Worm (Caenorhabditis elegans) whole organism, late embryonic: ENCODE results near the gene aqp-1.

Experiments
- C08G9.2 ChIP-seq: sonication (generic microtip); optimal IDR thresholded peaks from 2 replicates; lab custom pipeline; 2016; ENCODE audit warnings: mild to moderate bottlenecking, missing genetic modification characterization, moderate library complexity, missing compliant biosample characterization
- K09A11.1 ChIP-seq: sonication (generic microtip); optimal IDR thresholded peaks from 2 replicates; lab custom pipeline; 2017; ENCODE audit warnings: antibody characterized with exemption, mild to moderate bottlenecking, missing genetic modification characterization, missing compliant biosample characterization; ENCODE audit not compliant: insufficient read depth
- T23F11.4 ChIP-seq: fragments of 200-800 bp; sonication (Bioruptor generic); optimal IDR thresholded peaks from 2 replicates; lab custom pipeline; 2018; ENCODE audit warnings: mild to moderate bottlenecking, missing genetic modification characterization, missing compliant biosample characterization
- Y22D7AL.16 ChIP-seq: sonication (generic microtip); optimal IDR thresholded peaks from 2 replicates; lab custom pipeline; 2016; ENCODE audit warnings: missing genetic modification characterization, missing compliant biosample characterization
- ceh-14 ChIP-seq: sonication (generic microtip); optimal IDR thresholded peaks from 2 replicates; lab custom pipeline; 2016; ENCODE audit warnings: missing genotype, missing genetic modification characterization, missing compliant biosample characterization
- ceh-18 ChIP-seq: sonication (generic microtip); optimal IDR thresholded peaks from 2 replicates; lab custom pipeline; 2016; ENCODE audit warnings: missing genetic modification characterization, missing compliant biosample characterization
- ceh-22 ChIP-seq: sonication (generic microtip); optimal IDR thresholded peaks from 2 replicates; lab custom pipeline; 2017; ENCODE audit warnings: missing biosample characterization, missing genetic modification characterization
- ceh-24 ChIP-seq: sonication (generic microtip); optimal IDR thresholded peaks from 2 replicates; lab custom pipeline; 2016; ENCODE audit warnings: mild to moderate bottlenecking, missing genetic modification characterization, missing compliant biosample characterization
- ceh-30 ChIP-seq: fragments of 150-350 bp; optimal IDR thresholded peaks from 2 replicates; lab custom pipeline; 2014; ENCODE audit warnings: missing biosample characterization, missing genetic modification characterization
- ceh-45 ChIP-seq: fragments of 200-800 bp; sonication (Bioruptor generic); IDR thresholded peaks from 2 replicates; pipeline ENCODE4 v1.3.6; 2022; ENCODE audit warnings: missing genetic modification reagents, missing genetic modification characterization, missing compliant biosample characterization
- ceh-48 ChIP-seq: sonication (generic microtip); optimal IDR thresholded peaks from 2 replicates; lab custom pipeline; 2016; ENCODE audit warnings: missing genetic modification characterization, inconsistent platforms, missing compliant biosample characterization
- ceh-6 ChIP-seq: fragments of 200-800 bp; sonication (Bioruptor generic); optimal IDR thresholded peaks from 2 replicates; lab custom pipeline; 2018; ENCODE audit warnings: mild to moderate bottlenecking, missing genetic modification characterization, missing compliant biosample characterization
- dmd-4 ChIP-seq: sonication (generic microtip); optimal IDR thresholded peaks from 2 replicates; lab custom pipeline; 2016; ENCODE audit warnings: borderline replicate concordance, missing genetic modification characterization, missing compliant biosample characterization
- dve-1 ChIP-seq: sonication (generic microtip); optimal IDR thresholded peaks from 2 replicates; lab custom pipeline; 2017; ENCODE audit warnings: antibody characterized with exemption, mild to moderate bottlenecking, missing genetic modification characterization, missing compliant biosample characterization
- elt-4 ChIP-seq: sonication (generic microtip); optimal IDR thresholded peaks from 2 replicates; lab custom pipeline; 2016; ENCODE audit warnings: missing genetic modification characterization, missing compliant biosample characterization
- ets-4 ChIP-seq: sonication (generic microtip); optimal IDR thresholded peaks from 2 replicates; lab custom pipeline; 2016; ENCODE audit warnings: missing genetic modification characterization, missing compliant biosample characterization
- eyg-1 ChIP-seq: sonication (generic microtip); optimal IDR thresholded peaks from 2 replicates; lab custom pipeline; 2016; ENCODE audit warnings: missing genotype, missing genetic modification characterization, missing compliant biosample characterization
- fax-1 ChIP-seq: sonication (generic microtip); optimal IDR thresholded peaks from 2 replicates; lab custom pipeline; 2016; ENCODE audit warnings: missing genotype, missing genetic modification characterization, missing compliant biosample characterization
- fkh-10 ChIP-seq: fragments of 150-350 bp; optimal IDR thresholded peaks from 2 replicates; lab custom pipeline; 2014; ENCODE audit warnings: missing biosample characterization, missing genetic modification reagents, missing genetic modification characterization
- fkh-6 ChIP-seq: sonication (generic microtip); optimal IDR thresholded peaks from 2 replicates; lab custom pipeline; 2016; ENCODE audit warnings: missing genetic modification characterization, missing compliant biosample characterization
- gmeb-2 ChIP-seq: sonication (generic microtip); optimal IDR thresholded peaks from 2 replicates; lab custom pipeline; 2016; ENCODE audit warnings: missing genetic modification characterization, inconsistent platforms, missing compliant biosample characterization
- hlh-13 ChIP-seq: fragments of 200-800 bp; sonication (Bioruptor generic); optimal IDR thresholded peaks from 2 replicates; lab custom pipeline; 2018; ENCODE audit warnings: mild to moderate bottlenecking, missing genetic modification characterization, missing compliant biosample characterization
- hlh-6 ChIP-seq: sonication (generic microtip); optimal IDR thresholded peaks from 2 replicates; lab custom pipeline; 2016; ENCODE audit warnings: missing genotype, missing genetic modification characterization, missing compliant biosample characterization
- hlh-8 ChIP-seq: sonication (generic microtip); optimal IDR thresholded peaks from 2 replicates; lab custom pipeline; 2016; ENCODE audit warnings: missing genotype, missing genetic modification characterization, missing compliant biosample characterization
- lin-11 ChIP-seq: fragments of 200-800 bp; sonication (Bioruptor generic); optimal IDR thresholded peaks from 2 replicates; lab custom pipeline; 2018; ENCODE audit warnings: mild to moderate bottlenecking, missing genetic modification characterization, missing compliant biosample characterization
- madf-2 ChIP-seq: sonication (generic microtip); optimal IDR thresholded peaks from 2 replicates; lab custom pipeline; 2017; ENCODE audit warnings: missing genetic modification characterization, missing compliant biosample characterization
- mec-3 ChIP-seq: sonication (generic microtip); optimal IDR thresholded peaks from 2 replicates; lab custom pipeline; 2016; ENCODE audit warnings: borderline replicate concordance, missing genetic modification characterization, missing compliant biosample characterization
- nhr-11 ChIP-seq: fragments of 150-350 bp; optimal IDR thresholded peaks from 2 replicates; lab custom pipeline; 2014; ENCODE audit warnings: missing biosample characterization, missing genetic modification characterization
- npax-4 ChIP-seq: sonication (generic microtip); optimal IDR thresholded peaks from 2 replicates; lab custom pipeline; 2016; ENCODE audit warnings: missing genetic modification characterization, missing compliant biosample characterization
- odd-2 ChIP-seq: sonication (generic microtip); optimal IDR thresholded peaks from 2 replicates; lab custom pipeline; 2017; ENCODE audit warnings: antibody characterized with exemption, mild to moderate bottlenecking, missing genetic modification characterization, missing compliant biosample characterization
- pag-3 ChIP-seq: sonication (generic microtip); optimal IDR thresholded peaks from 2 replicates; lab custom pipeline; 2016; ENCODE audit warnings: missing compliant biosample characterization, missing genetic modification characterization, borderline replicate concordance
- pat-9 ChIP-seq: fragments of 200-800 bp; sonication (Bioruptor generic); optimal IDR thresholded peaks from 2 replicates; lab custom pipeline; 2018; ENCODE audit warnings: mild to moderate bottlenecking, missing genetic modification characterization, moderate library complexity, missing compliant biosample characterization
- pha-2 ChIP-seq: sonication (generic microtip); optimal IDR thresholded peaks from 2 replicates; lab custom pipeline; 2017; ENCODE audit warnings: mild to moderate bottlenecking, missing genetic modification characterization, missing compliant biosample characterization
- pha-4 ChIP-seq: fragments of 150-350 bp; optimal IDR thresholded peaks from 2 replicates; lab custom pipeline; 2018; ENCODE audit warnings: missing biosample characterization, missing genetic modification reagents, missing genetic modification characterization
- pros-1 ChIP-seq: fragments of 150-350 bp; optimal IDR thresholded peaks from 2 replicates; lab custom pipeline; 2014; ENCODE audit warnings: missing biosample characterization, missing genetic modification reagents, missing genetic modification characterization
- sox-2 ChIP-seq: fragments of 200-800 bp; sonication (Bioruptor generic); IDR thresholded peaks from 2 replicates; pipeline ENCODE4 v1.3.6; 2022; ENCODE audit warnings: missing genetic modification reagents, missing genetic modification characterization, missing compliant biosample characterization
- sox-4 ChIP-seq: sonication (generic microtip); optimal IDR thresholded peaks from 2 replicates; lab custom pipeline; 2017; ENCODE audit warnings: mild to moderate bottlenecking, missing genetic modification characterization, inconsistent platforms, missing compliant biosample characterization
- ttx-3 ChIP-seq: sonication (generic microtip); optimal IDR thresholded peaks from 2 replicates; lab custom pipeline; 2016; ENCODE audit warnings: missing genetic modification reagents, missing genetic modification characterization, missing compliant biosample characterization
- unc-55 ChIP-seq: sonication (generic microtip); optimal IDR thresholded peaks from 2 replicates; lab custom pipeline; 2017; ENCODE audit warnings: missing biosample characterization, missing genetic modification reagents, missing genetic modification characterization
- zip-5 ChIP-seq: sonication (generic microtip); optimal IDR thresholded peaks from 2 replicates; lab custom pipeline; 2016; ENCODE audit warnings: missing genetic modification characterization, missing compliant biosample characterization
- ztf-16 ChIP-seq: sonication (generic microtip); optimal IDR thresholded peaks from 2 replicates; lab custom pipeline; 2017; ENCODE audit warnings: missing genetic modification characterization, missing compliant biosample characterization

aqp-1 gene

DNA sequence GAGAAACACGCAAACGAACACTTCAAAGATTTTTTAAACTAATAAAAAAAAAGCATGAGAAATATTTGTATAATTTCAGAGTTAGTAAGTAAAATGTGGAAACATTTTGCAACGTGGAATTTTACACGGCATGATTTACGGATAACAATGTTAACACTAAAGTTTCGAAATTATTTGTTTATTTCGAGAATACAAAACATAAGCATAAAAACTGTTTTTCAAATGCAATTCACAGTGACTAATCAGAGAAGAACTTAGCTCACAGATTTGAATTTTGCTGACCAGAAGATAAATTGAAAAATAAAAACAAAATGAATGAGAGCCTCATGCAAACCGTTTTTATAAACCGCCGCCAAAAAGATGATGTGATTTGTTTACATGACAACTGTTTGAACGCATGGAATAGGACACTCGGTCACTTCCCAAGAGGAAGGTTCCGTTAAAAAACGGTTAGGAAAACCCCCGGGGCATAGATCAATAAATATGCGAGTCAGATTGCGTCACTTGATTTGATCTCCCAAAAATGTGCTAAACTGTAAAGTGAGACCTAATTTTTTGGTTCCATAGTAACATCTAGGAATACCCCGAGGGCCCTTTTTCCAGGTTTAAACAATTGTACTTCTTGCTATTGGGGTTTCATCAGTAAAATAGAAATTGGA is 12.2 kb downstream of the aqp-1 start, which contains the start of gene clh-3:
Gene clh-3, minus strand, starts transcription at position 51 of the 659 bp plus-strand sequence.
- TF ChIP-seq ceh-24 (no peak), dve-1 (tag; lab: Kevin White, UChicago) (no peak), nhr-11 (tag; lab: Kevin White, UChicago) (no peak), ceh-48 (tag; lab: Kevin White, UChicago) (no peak), madf-2 (tag; lab: Kevin White, UChicago) (no peak), hlh-8 (tag; lab: Kevin White, UChicago) (no peak), elt-4 (tag; lab: Kevin White, UChicago) (no peak), ceh-18 (tag; lab: Kevin White, UChicago) (no peak), lin-11 (no peak), zip-5 (no peak), ceh-45 (no peak), ttx-3 (tag; lab: Kevin White, UChicago) (no peak), ceh-14 (tag; lab: Kevin White, UChicago) (no peak), fkh-10 (GFP tag; lab: Kevin White, UChicago) (no peak), fax-1 (tag; lab: Kevin White, UChicago) (no peak)

DNA sequence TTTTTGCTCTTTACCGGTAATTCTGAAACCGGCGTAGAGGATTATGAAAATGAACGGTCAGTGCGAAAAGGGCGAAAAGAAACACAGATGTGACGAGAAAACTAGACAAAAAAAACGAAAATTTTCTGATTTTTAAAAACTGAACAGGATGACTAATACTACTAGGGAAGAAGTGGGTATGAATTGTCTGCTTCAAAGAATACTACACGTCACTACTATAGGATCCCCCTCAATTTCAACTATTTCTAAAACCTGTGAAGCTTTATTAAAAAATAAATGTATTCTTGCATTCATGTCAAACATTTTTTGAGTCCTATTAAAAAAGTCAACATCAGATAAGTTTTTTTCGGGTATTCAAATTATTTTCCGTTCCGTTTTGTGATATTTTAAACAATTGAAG is 14.1 kb downstream of the aqp-1 start:
- TF ChIP-seq mec-3 (tag; lab: Kevin White, UChicago) (no peak), gmeb-2 (tag; lab: Kevin White, UChicago) (no peak), pha-2 (tag; lab: Kevin White, UChicago) (no peak), fkh-6 (tag; lab: Kevin White, UChicago) (no peak), ceh-22 (tag; lab: Kevin White, UChicago) (no peak), dve-1 (tag; lab: Kevin White, UChicago) (no peak), zip-5 (no peak), unc-55 (GFP tag; lab: Kevin White, UChicago) (no peak), nhr-11 (tag; lab: Kevin White, UChicago) (no peak), pat-9 (tag; lab: Kevin White, UChicago) (no peak), ztf-16 (tag; lab: Kevin White, UChicago) (no peak), K09A11.1 (no peak), pag-3 (no peak), hlh-13 (GFP tag; lab: Kevin White, UChicago) (no peak), sox-4 (no peak)

DNA sequence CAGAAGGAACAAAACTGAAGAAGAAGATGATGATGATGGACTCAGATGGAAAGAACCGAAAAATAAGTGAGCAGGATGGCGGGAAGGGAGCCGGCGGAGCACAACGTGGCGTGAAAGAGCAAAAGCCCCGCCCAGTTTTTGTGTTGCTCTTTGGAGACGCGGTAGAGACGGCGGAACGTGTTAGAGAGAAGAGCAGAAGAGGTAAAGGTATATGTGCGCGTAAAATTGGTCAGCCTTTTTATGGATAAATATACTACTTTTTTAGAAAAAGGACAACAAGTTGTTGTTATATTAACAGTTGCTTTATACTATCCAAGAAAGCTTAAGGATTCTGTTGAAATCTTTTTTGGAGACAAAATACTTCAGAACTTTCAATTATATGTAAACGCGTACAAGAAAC is 21.1 kb downstream of the aqp-1 start, which contains the start of gene E04F6.10:
Gene E04F6.10, minus strand, starts transcription at position 101 of the 400 bp plus-strand sequence.
- TF ChIP-seq hlh-6 (tag; lab: Kevin White, UChicago) (no peak), sox-4 (no peak), T23F11.4 (GFP tag; lab: Kevin White, UChicago) (no peak), pha-4 (no peak), fkh-10 (GFP tag; lab: Kevin White, UChicago) (no peak), dmd-4 (tag; lab: Kevin White, UChicago) (no peak), ets-4 (tag; lab: Kevin White, UChicago) (no peak), eyg-1 (tag; lab: Kevin White, UChicago) (no peak), gmeb-2 (tag; lab: Kevin White, UChicago) (no peak)
- TF ChIP-seq, all 69 proteins: peak for 0

DNA sequence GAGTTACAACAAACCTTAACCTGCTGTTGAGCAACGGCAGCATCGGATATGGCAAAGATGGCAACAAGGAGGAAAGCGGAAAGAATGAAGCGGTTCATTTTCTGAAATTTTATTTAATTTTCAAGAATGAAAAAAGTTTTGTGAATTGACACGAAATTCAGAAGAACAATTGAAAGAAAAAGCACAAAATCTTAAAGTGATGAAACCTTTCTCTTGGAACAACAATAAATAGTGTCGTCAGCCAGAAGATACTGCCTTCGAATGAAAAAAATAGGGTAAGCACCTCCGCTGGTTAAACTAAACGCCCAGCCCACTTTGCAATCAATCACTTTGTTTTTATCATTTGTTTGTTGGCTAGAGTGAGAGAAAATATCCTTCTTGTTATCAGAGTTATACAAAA is 26.1 kb downstream of the aqp-1 start, which contains the start of gene E04F6.9:
Gene E04F6.9, minus strand, starts transcription at position 101 of the 400 bp plus-strand sequence.
- no peak for TF ChIP-seq ceh-30 (tag; lab: Kevin White, UChicago)
- no peak for TF ChIP-seq Y22D7AL.16 (tag; lab: Kevin White, UChicago)
- no peak for TF ChIP-seq odd-2 (tag; lab: Kevin White, UChicago)
- no peak for TF ChIP-seq fax-1 (tag; lab: Kevin White, UChicago)
- no peak for TF ChIP-seq dmd-4 (tag; lab: Kevin White, UChicago)
- no peak for TF ChIP-seq eyg-1 (tag; lab: Kevin White, UChicago)
- no peak for TF ChIP-seq npax-4 (tag; lab: Kevin White, UChicago)
- TF ChIP-seq C08G9.2 (tag; lab: Kevin White, UChicago), result no peak
- TF ChIP-seq pros-1 (tag; lab: Kevin White, UChicago), result no peak
- TF ChIP-seq ceh-6 (GFP tag; lab: Kevin White, UChicago), result no peak
- TF ChIP-seq sox-2 (GFP tag; lab: Robert Waterston, UW), result no peak
- no peak for TF ChIP-seq gmeb-2 (tag; lab: Kevin White, UChicago)
